Fruit fly (Drosophila melanogaster): ENCODE measurements around the gene Oseg1.

DNA sequence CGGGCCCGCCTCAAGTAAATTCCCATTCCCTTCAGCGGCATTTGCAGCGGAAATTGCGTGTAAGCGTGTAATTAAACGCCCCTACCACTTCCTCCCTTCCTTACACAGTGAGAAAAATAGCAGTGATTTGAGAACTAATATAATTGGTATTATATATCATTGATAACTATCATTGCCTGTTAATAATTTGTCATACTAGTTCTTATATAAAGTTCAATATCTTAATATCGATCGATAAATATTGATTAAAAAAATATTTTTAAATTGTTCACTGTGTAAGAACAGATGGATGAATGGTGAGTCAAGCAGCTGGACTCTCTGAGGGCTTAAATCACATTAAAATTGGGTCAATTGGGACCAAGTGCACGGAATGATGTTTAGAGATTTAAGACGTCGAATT lies 32.4 kb upstream of the Oseg1 start:
- TF ChIP-seq CG8478 (optimal IDR thresholded peaks at IDR 0.05) (no peak), CTCF (optimal IDR thresholded peaks at IDR 0.05) (no peak)

Measured in S2 (cell line).